Worm (Caenorhabditis elegans): ENCODE results near the gene mes-4.

- no peak for TF ChIP-seq jun-1 (tag; optimal IDR thresholded peaks at IDR 0.05)
- TF ChIP-seq ceh-82 (tag; optimal IDR thresholded peaks at IDR 0.05) = no peak
- TF ChIP-seq nhr-77 (tag; optimal IDR thresholded peaks at IDR 0.05) = no peak
- TF ChIP-seq sea-2 (GFP tag; optimal IDR thresholded peaks at IDR 0.05) = no peak
- TF ChIP-seq ceh-28 (tag; optimal IDR thresholded peaks at IDR 0.05) = no peak
- no peak for TF ChIP-seq zag-1 (tag; optimal IDR thresholded peaks at IDR 0.05)
- no peak for TF ChIP-seq nhr-23 (tag; optimal IDR thresholded peaks at IDR 0.05)
- TF ChIP-seq ztf-4 (tag; optimal IDR thresholded peaks at IDR 0.05) = no peak
- TF ChIP-seq skn-1 (tag; optimal IDR thresholded peaks at IDR 0.05) = no peak
- TF ChIP-seq fkh-10 (GFP tag; optimal IDR thresholded peaks at IDR 0.05) = no peak
- TF ChIP-seq elt-1 (tag; optimal IDR thresholded peaks at IDR 0.05) = no peak
- TF ChIP-seq pha-4 (tag; optimal IDR thresholded peaks at IDR 0.05) = no peak
- no peak for TF ChIP-seq nhr-237 (tag; optimal IDR thresholded peaks at IDR 0.05)
Observed at ce11 chrV:13432364-13432763, 5.0 kb downstream of the mes-4 start, which contains the start of gene srd-17.

All from whole organism, L3 larva.